Worm (Caenorhabditis elegans) whole organism, late embryonic: ENCODE data around the gene B0545.4.

ENCODE experiments used
- F13H6.1 ChIP-seq: sonication (generic microtip); optimal IDR thresholded peaks from 2 replicates; lab custom pipeline; 2016; ENCODE audit warnings: missing genetic modification characterization, missing compliant biosample characterization
- ceh-2 ChIP-seq: sonication (generic microtip); optimal IDR thresholded peaks from 2 replicates; lab custom pipeline; 2016; ENCODE audit warnings: missing genotype, missing genetic modification characterization, missing compliant biosample characterization
- dve-1 ChIP-seq: sonication (generic microtip); optimal IDR thresholded peaks from 2 replicates; lab custom pipeline; 2017; ENCODE audit warnings: antibody characterized with exemption, mild to moderate bottlenecking, missing genetic modification characterization, missing compliant biosample characterization
- eyg-1 ChIP-seq: sonication (generic microtip); optimal IDR thresholded peaks from 2 replicates; lab custom pipeline; 2016; ENCODE audit warnings: missing genotype, missing genetic modification characterization, missing compliant biosample characterization
- fkh-10 ChIP-seq: fragments of 150-350 bp; optimal IDR thresholded peaks from 2 replicates; lab custom pipeline; 2014; ENCODE audit warnings: missing biosample characterization, missing genetic modification reagents, missing genetic modification characterization
- hlh-8 ChIP-seq: sonication (generic microtip); optimal IDR thresholded peaks from 2 replicates; lab custom pipeline; 2016; ENCODE audit warnings: missing genotype, missing genetic modification characterization, missing compliant biosample characterization
- lin-11 ChIP-seq: fragments of 200-800 bp; sonication (Bioruptor generic); optimal IDR thresholded peaks from 2 replicates; lab custom pipeline; 2018; ENCODE audit warnings: mild to moderate bottlenecking, missing genetic modification characterization, missing compliant biosample characterization
- madf-2 ChIP-seq: sonication (generic microtip); optimal IDR thresholded peaks from 2 replicates; lab custom pipeline; 2017; ENCODE audit warnings: missing genetic modification characterization, missing compliant biosample characterization
- pat-9 ChIP-seq: fragments of 200-800 bp; sonication (Bioruptor generic); optimal IDR thresholded peaks from 2 replicates; lab custom pipeline; 2018; ENCODE audit warnings: mild to moderate bottlenecking, missing genetic modification characterization, moderate library complexity, missing compliant biosample characterization
- pros-1 ChIP-seq: fragments of 150-350 bp; optimal IDR thresholded peaks from 2 replicates; lab custom pipeline; 2014; ENCODE audit warnings: missing biosample characterization, missing genetic modification reagents, missing genetic modification characterization
- sox-4 ChIP-seq: sonication (generic microtip); optimal IDR thresholded peaks from 2 replicates; lab custom pipeline; 2017; ENCODE audit warnings: mild to moderate bottlenecking, missing genetic modification characterization, inconsistent platforms, missing compliant biosample characterization

ce11 chrIV:109307-109706 is at the start of gene B0545.4:
- TF ChIP-seq lin-11 (tag; lab: Kevin White, UChicago) (no peak), dve-1 (tag; lab: Kevin White, UChicago) (no peak), pros-1 (tag; lab: Kevin White, UChicago) (no peak), sox-4 (no peak), fkh-10 (GFP tag; lab: Kevin White, UChicago) (no peak), madf-2 (tag; lab: Kevin White, UChicago) (no peak), F13H6.1 (tag; lab: Kevin White, UChicago) (no peak), pat-9 (tag; lab: Kevin White, UChicago) (no peak), hlh-8 (tag; lab: Kevin White, UChicago) (no peak), ceh-2 (no peak), eyg-1 (tag; lab: Kevin White, UChicago) (no peak)
